Worm (Caenorhabditis elegans): ENCODE results near the gene M04G7.1.

- no peak for TF ChIP-seq dao-5 (tag; optimal IDR thresholded peaks at IDR 0.05)
- no peak for TF ChIP-seq W03F9.2 (tag; optimal IDR thresholded peaks at IDR 0.05)
- TF ChIP-seq him-1 (tag; optimal IDR thresholded peaks at IDR 0.05): no peak
These were observed 28.3 kb upstream of the M04G7.1 start for ce11 chrIV:427100-427908.

Data from whole organism, L4/young adult.